Worm (Caenorhabditis elegans) whole organism, mixed stage, embryonic: ENCODE measurements around the gene srg-42.

Source experiments
- M03D4.4 ChIP-seq: sonication (generic microtip); optimal IDR thresholded peaks from 2 replicates; lab custom pipeline; 2017; ENCODE audit warnings: mild to moderate bottlenecking, missing genetic modification characterization, missing compliant biosample characterization
- bed-3 ChIP-seq: fragments of 200-800 bp; sonication (Bioruptor generic); optimal IDR thresholded peaks from 3 replicates; lab custom pipeline; 2018; ENCODE audit warnings: mild to moderate bottlenecking, missing genetic modification characterization, moderate library complexity, missing compliant biosample characterization
- blmp-1 ChIP-seq: fragments of 150-350 bp; optimal IDR thresholded peaks from 2 replicates; lab custom pipeline; 2014; ENCODE audit warnings: missing biosample characterization, missing genetic modification characterization
- ceh-83 ChIP-seq: fragments of 200-800 bp; sonication (Bioruptor generic); optimal IDR thresholded peaks from 2 replicates; lab custom pipeline; 2018; ENCODE audit warnings: mild to moderate bottlenecking, missing genetic modification characterization, missing compliant biosample characterization
- ces-1 ChIP-seq: fragments of 150-350 bp; optimal IDR thresholded peaks from 2 replicates; lab custom pipeline; 2014; ENCODE audit warnings: missing biosample characterization, missing genetic modification reagents, missing genetic modification characterization
- cnd-1 ChIP-seq: fragments of 200-800 bp; sonication (Bioruptor generic); optimal IDR thresholded peaks from 2 replicates; lab custom pipeline; 2018; ENCODE audit warnings: mild to moderate bottlenecking, missing genetic modification characterization, missing compliant biosample characterization
- drap-1 ChIP-seq: fragments of 200-800 bp; sonication (Bioruptor generic); optimal IDR thresholded peaks from 3 replicates; lab custom pipeline; 2018; ENCODE audit warnings: mild to moderate bottlenecking, missing genetic modification characterization, missing compliant biosample characterization
- elt-1 ChIP-seq: sonication (generic microtip); optimal IDR thresholded peaks from 2 replicates; lab custom pipeline; 2017; ENCODE audit warnings: missing genetic modification characterization, mild to moderate bottlenecking, missing compliant biosample characterization, antibody characterized with exemption, moderate library complexity, borderline replicate concordance; ENCODE audit not compliant: insufficient read depth
- elt-3 ChIP-seq: fragments of 150-350 bp; optimal IDR thresholded peaks from 2 replicates; lab custom pipeline; 2014; ENCODE audit warnings: missing biosample characterization, missing genetic modification characterization
- flh-1 ChIP-seq: fragments of 200-800 bp; sonication (Bioruptor generic); optimal IDR thresholded peaks from 2 replicates; lab custom pipeline; 2018; ENCODE audit warnings: mild to moderate bottlenecking, missing genetic modification characterization, moderate library complexity, missing compliant biosample characterization
- hlh-1 ChIP-seq: fragments of 150-350 bp; optimal IDR thresholded peaks from 2 replicates; lab custom pipeline; 2014; ENCODE audit warnings: missing biosample characterization, missing genetic modification reagents, missing genetic modification characterization
- lin-13 ChIP-seq: fragments of 150-350 bp; optimal IDR thresholded peaks from 2 replicates; lab custom pipeline; 2014; ENCODE audit warnings: missing biosample characterization, missing genetic modification characterization
- lsy-2 ChIP-seq: fragments of 150-350 bp; optimal IDR thresholded peaks from 2 replicates; lab custom pipeline; 2014; ENCODE audit warnings: missing biosample characterization, missing genetic modification characterization
- mab-5 ChIP-seq: fragments of 150-350 bp; optimal IDR thresholded peaks from 2 replicates; lab custom pipeline; 2014; ENCODE audit warnings: missing biosample characterization, missing genetic modification characterization
- mep-1 ChIP-seq: fragments of 150-350 bp; optimal IDR thresholded peaks from 2 replicates; lab custom pipeline; 2017; ENCODE audit warnings: missing biosample characterization, missing genetic modification reagents, missing genetic modification characterization, inconsistent platforms
- mls-2 ChIP-seq: sonication (generic microtip); optimal IDR thresholded peaks from 2 replicates; lab custom pipeline; 2016; ENCODE audit warnings: mild to moderate bottlenecking, missing genetic modification characterization, moderate library complexity, missing compliant biosample characterization
- nhr-2 ChIP-seq: fragments of 150-350 bp; optimal IDR thresholded peaks from 2 replicates; lab custom pipeline; 2014; ENCODE audit warnings: missing biosample characterization, missing genetic modification characterization
- nhr-237 ChIP-seq: fragments of 150-350 bp; optimal IDR thresholded peaks from 2 replicates; lab custom pipeline; 2014; ENCODE audit warnings: missing biosample characterization, missing genetic modification characterization
- nhr-28 ChIP-seq: fragments of 150-350 bp; optimal IDR thresholded peaks from 2 replicates; lab custom pipeline; 2014; ENCODE audit warnings: missing biosample characterization, missing genetic modification characterization
- nhr-76 ChIP-seq: sonication (generic microtip); optimal IDR thresholded peaks from 2 replicates; lab custom pipeline; 2017; ENCODE audit warnings: missing biosample characterization, missing genetic modification characterization
- pha-4 ChIP-seq: fragments of 150-350 bp; optimal IDR thresholded peaks from 2 replicates; lab custom pipeline; 2018; ENCODE audit warnings: missing biosample characterization, missing genetic modification reagents, missing genetic modification characterization
- sem-2 ChIP-seq: fragments of 200-800 bp; sonication (Bioruptor generic); optimal IDR thresholded peaks from 2 replicates; lab custom pipeline; 2018; ENCODE audit warnings: mild to moderate bottlenecking, missing genetic modification characterization, missing compliant biosample characterization
- snpc-4 ChIP-seq: fragments of 150-350 bp; optimal IDR thresholded peaks from 2 replicates; lab custom pipeline; 2014; ENCODE audit warnings: missing biosample characterization, missing genetic modification characterization
- sptf-1 ChIP-seq: sonication (generic microtip); optimal IDR thresholded peaks from 2 replicates; lab custom pipeline; 2017; ENCODE audit warnings: mild to moderate bottlenecking, missing genetic modification characterization, moderate library complexity, missing compliant biosample characterization
- tbx-8 ChIP-seq: fragments of 200-800 bp; sonication (Bioruptor generic); optimal IDR thresholded peaks from 2 replicates; lab custom pipeline; 2018; ENCODE audit warnings: mild to moderate bottlenecking, missing genetic modification characterization, moderate library complexity, missing compliant biosample characterization
- unc-39 ChIP-seq: fragments of 150-350 bp; optimal IDR thresholded peaks from 2 replicates; lab custom pipeline; 2014; ENCODE audit warnings: missing biosample characterization, missing genetic modification characterization
- unc-62 ChIP-seq: fragments of 150-350 bp; optimal IDR thresholded peaks from 2 replicates; lab custom pipeline; 2014; ENCODE audit warnings: missing biosample characterization, missing genetic modification reagents, missing genetic modification characterization
- zip-8 ChIP-seq: fragments of 150-350 bp; optimal IDR thresholded peaks from 2 replicates; lab custom pipeline; 2014; ENCODE audit warnings: missing biosample characterization, missing genetic modification characterization
- ztf-11 ChIP-seq: fragments of 150-350 bp; optimal IDR thresholded peaks from 2 replicates; lab custom pipeline; 2014; ENCODE audit warnings: missing biosample characterization, missing genetic modification characterization

The srg-42 gene

DNA sequence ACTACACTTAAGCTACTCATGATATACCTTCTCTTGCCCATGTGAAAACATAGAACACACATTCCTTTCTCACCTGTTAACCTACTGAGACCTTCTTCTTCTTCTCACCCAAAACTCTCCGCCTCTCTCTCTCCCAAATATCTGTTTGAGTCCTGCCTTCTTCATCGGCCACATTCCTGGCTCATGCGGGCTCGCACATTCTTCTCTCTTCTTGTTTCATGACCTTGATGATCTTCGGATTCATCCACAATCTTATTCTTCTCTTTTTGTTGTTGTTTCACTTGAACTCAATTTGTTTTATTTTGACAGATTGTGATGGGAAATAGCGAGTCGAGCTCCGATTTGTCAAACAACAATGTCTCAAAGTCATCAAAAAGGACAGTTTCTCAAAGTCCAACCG is 14.1 kb upstream of the srg-42 start, which contains the start of gene T19C4.5:
T19C4.5 (plus strand) TSS at position 308 of the 400 bp plus-strand sequence.
- TF ChIP-seq unc-62 (GFP tag; lab: Kevin White, UChicago), result no peak
- no peak for TF ChIP-seq elt-1 (tag; lab: Kevin White, UChicago)
- TF ChIP-seq nhr-237 (tag; lab: Kevin White, UChicago), result no peak
- TF ChIP-seq unc-39 (tag; lab: Kevin White, UChicago), result no peak
- TF ChIP-seq elt-3, result no peak
- no peak for TF ChIP-seq ces-1 (GFP tag; lab: Kevin White, UChicago)
- TF ChIP-seq zip-8, result no peak
- TF ChIP-seq nhr-76 (tag; lab: Kevin White, UChicago), result no peak
- TF ChIP-seq sem-2 (GFP tag; lab: Kevin White, UChicago), result no peak
- TF ChIP-seq nhr-2 (tag; lab: Kevin White, UChicago), result no peak
- TF ChIP-seq flh-1, result no peak
- TF ChIP-seq nhr-28 (tag; lab: Kevin White, UChicago), result no peak

DNA sequence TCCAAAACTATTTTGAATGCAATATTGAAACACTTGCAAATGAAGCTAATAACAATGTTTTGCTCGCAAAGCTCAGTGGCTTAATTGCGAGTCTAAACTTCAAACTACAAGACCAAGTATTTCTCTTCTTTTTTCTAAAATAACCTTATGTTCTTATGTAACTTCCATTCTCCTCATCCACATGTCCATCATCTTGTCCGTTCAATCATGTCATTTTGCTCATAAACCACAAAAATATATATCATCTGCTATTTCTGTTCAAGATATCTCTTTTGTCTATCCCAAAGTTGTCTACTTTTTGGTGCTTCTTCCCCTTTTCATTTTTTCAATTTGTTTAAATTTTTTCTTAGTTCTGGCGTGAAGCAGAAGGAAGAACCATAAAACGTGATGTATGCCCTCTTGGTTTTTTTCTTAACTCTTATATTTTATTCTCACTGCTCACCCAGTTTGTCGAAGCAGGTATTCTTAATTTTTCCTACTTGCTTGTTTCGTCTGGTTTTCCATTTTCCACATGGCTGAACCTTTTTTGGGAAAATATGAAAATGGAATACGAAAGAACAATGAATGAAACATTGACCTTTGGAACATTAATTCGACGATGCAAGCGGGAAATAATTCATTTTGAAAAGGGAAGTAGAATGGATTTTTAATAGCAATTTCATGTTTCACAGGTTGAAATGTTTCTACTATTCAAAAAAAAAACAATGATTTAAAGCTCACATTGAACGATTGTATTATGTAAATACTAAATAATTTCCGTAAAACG is 12.9 kb upstream of the srg-42 start:
- TF ChIP-seq drap-1 (GFP tag; lab: Kevin White, UChicago), result no peak
- no peak for TF ChIP-seq blmp-1 (tag; lab: Kevin White, UChicago)
- no peak for TF ChIP-seq bed-3
- TF ChIP-seq nhr-2 (tag; lab: Kevin White, UChicago), result no peak
- no peak for TF ChIP-seq nhr-76 (tag; lab: Kevin White, UChicago)
- no peak for TF ChIP-seq mab-5 (tag; lab: Kevin White, UChicago)
- no peak for TF ChIP-seq snpc-4 (tag; lab: Kevin White, UChicago)
- no peak for TF ChIP-seq pha-4 (tag; lab: Kevin White, UChicago)
- TF ChIP-seq lin-13 (tag; lab: Kevin White, UChicago), result no peak
- TF ChIP-seq M03D4.4 (tag; lab: Kevin White, UChicago), result no peak
- no peak for TF ChIP-seq mep-1 (tag; lab: Kevin White, UChicago)
- no peak for TF ChIP-seq hlh-1 (tag; lab: Kevin White, UChicago)
- TF ChIP-seq lsy-2 (tag; lab: Kevin White, UChicago), result no peak
- TF ChIP-seq cnd-1 (tag; lab: Kevin White, UChicago), result no peak
- TF ChIP-seq ztf-11, result no peak
- no peak for TF ChIP-seq unc-62 (GFP tag; lab: Kevin White, UChicago)
- no peak for TF ChIP-seq tbx-8 (GFP tag; lab: Kevin White, UChicago)
- TF ChIP-seq mls-2 (tag; lab: Kevin White, UChicago), result no peak

DNA sequence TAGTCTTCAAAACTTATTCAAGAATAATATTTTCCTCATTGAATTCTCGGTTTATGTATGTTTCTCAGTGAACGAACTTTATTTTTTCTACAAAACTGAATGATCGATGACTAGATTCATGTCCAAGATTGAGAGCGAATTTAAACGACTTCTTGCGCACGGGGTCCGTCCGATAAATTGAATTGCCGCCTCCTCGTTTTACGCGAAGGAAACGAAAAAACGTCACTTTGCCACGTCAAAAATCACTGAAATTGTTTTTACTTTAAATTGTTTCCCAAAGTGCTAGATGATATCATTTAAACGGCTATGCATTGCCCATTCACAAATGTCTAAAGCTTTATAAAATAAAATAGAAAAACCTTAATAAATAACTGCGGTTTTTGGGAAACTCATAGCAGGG is 9.9 kb upstream of the srg-42 start:
- no peak for TF ChIP-seq flh-1
- no peak for TF ChIP-seq ceh-83 (GFP tag; lab: Kevin White, UChicago)
- no peak for TF ChIP-seq pha-4 (tag; lab: Kevin White, UChicago)
- TF ChIP-seq M03D4.4 (tag; lab: Kevin White, UChicago), result no peak
- TF ChIP-seq nhr-2 (tag; lab: Kevin White, UChicago), result no peak
- TF ChIP-seq drap-1 (GFP tag; lab: Kevin White, UChicago), result no peak
- no peak for TF ChIP-seq unc-62 (GFP tag; lab: Kevin White, UChicago)
- no peak for TF ChIP-seq zip-8
- TF ChIP-seq tbx-8 (GFP tag; lab: Kevin White, UChicago), result no peak
- TF ChIP-seq blmp-1 (tag; lab: Kevin White, UChicago), result no peak
- TF ChIP-seq sptf-1, result no peak
- TF ChIP-seq elt-3, result no peak
- no peak for TF ChIP-seq nhr-237 (tag; lab: Kevin White, UChicago)

DNA sequence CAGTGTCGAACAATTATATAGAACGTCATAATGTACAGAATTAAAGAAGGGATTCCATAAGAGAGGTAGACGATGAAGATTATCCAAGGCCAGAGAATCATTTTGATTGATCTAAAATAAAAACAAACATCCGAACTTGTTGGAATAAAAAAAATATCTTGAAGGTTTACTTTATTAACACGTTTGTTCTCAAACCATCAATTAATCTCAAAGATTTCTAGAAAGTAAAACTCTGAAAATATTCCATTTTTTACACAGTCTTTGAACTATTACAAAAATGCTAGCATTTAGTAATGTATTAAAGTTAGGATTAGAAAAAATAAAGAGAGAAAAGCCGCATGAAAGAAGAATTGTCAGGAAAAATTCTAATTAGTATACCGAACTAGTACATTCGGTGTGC is 6.6 kb upstream of the srg-42 start, which contains the start of gene srg-40:
srg-40 (minus strand) TSS at position 101 of the 400 bp plus-strand sequence.
- TF ChIP-seq mls-2 (tag; lab: Kevin White, UChicago) (no peak), flh-1 (no peak), mep-1 (tag; lab: Kevin White, UChicago) (no peak), tbx-8 (GFP tag; lab: Kevin White, UChicago) (no peak), sptf-1 (no peak)

DNA sequence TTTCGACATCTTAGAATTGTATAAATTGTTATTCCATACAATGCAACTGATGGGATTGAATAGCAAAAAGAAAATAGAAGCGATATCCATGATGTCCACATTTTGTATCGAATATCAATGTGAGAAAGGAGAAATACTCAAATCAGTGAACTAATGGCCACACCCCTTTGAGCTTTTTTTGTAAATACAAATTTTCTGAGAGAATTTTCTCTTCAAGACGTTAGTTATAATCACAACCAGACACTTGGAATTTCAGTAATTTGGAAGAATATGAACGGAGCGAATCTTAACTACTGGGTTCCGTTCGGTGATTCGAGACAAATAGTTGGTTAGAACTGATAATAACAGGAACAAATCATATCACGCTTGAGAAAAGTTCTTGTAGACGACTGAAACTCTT is 3.9 kb upstream of the srg-42 start, which contains the start of gene srg-41:
srg-41 (minus strand) TSS at position 101 of the 400 bp plus-strand sequence.
- no peak for TF ChIP-seq nhr-28 (tag; lab: Kevin White, UChicago)
